Fruit fly (Drosophila melanogaster) whole organism, wandering third instar larva: ENCODE measurements around the gene Ddx1.
A peak's percentile ranks its signal among the peaks of the same experiment; 100 is the strongest.

Source experiments
- Abd-B ChIP-seq: fragments of >200 bp; optimal IDR thresholded peaks from 2 replicates; lab custom pipeline; 2017; ENCODE audit warnings: missing biosample characterization, missing genetic modification characterization
- CG32264 ChIP-seq: fragments of 200-800 bp; sonication (Bioruptor generic); optimal IDR thresholded peaks from 2 replicates; lab custom pipeline; 2016; ENCODE audit warnings: missing biosample characterization, missing genetic modification characterization
- CG9705 ChIP-seq: fragments of 200-800 bp; sonication (Bioruptor generic); optimal IDR thresholded peaks from 2 replicates; lab custom pipeline; 2018; ENCODE audit warnings: missing biosample characterization, mild to moderate bottlenecking, missing genetic modification characterization
- CrebA ChIP-seq: fragments of 200-800 bp; sonication (Bioruptor generic); optimal IDR thresholded peaks from 2 replicates; lab custom pipeline; 2016; ENCODE audit warnings: missing biosample characterization, mild to moderate bottlenecking, missing genetic modification characterization, borderline replicate concordance
- Dfd ChIP-seq: fragments of >200 bp; optimal IDR thresholded peaks from 2 replicates; lab custom pipeline; 2017; ENCODE audit warnings: missing biosample characterization, missing genetic modification characterization
- Dif ChIP-seq: fragments of 200-275, 200-300 bp; sonication (Bioruptor generic); optimal IDR thresholded peaks from 2 replicates; lab custom pipeline; 2018; ENCODE audit warnings: missing biosample characterization, missing genetic modification characterization; ENCODE audit not compliant: partially characterized antibody
- GATAd ChIP-seq: sonication (Bioruptor generic); optimal IDR thresholded peaks from 2 replicates; lab custom pipeline; 2016; ENCODE audit warnings: missing biosample characterization, missing genetic modification characterization
- HLH106 ChIP-seq: fragments of 200-800 bp; optimal IDR thresholded peaks from 3 replicates; lab custom pipeline; 2019; ENCODE audit warnings: missing biosample characterization, mild to moderate bottlenecking, missing genetic modification characterization, moderate library complexity
- Hnf4 ChIP-seq: fragments of 200-800 bp; sonication (Bioruptor generic); optimal IDR thresholded peaks from 2 replicates; lab custom pipeline; 2016; ENCODE audit warnings: missing biosample characterization, mild to moderate bottlenecking, missing genetic modification characterization
- Hr78 ChIP-seq: fragments of >200 bp; optimal IDR thresholded peaks from 2 replicates; lab custom pipeline; 2017; ENCODE audit warnings: missing biosample characterization, missing genetic modification characterization
- Hr83 ChIP-seq: fragments of 200-300 bp; sonication (Bioruptor generic); optimal IDR thresholded peaks from 2 replicates; lab custom pipeline; 2016; ENCODE audit warnings: missing biosample characterization, mild to moderate bottlenecking, missing genetic modification characterization, moderate library complexity; ENCODE audit not compliant: poor library complexity, severe bottlenecking
- Jra ChIP-seq: sonication (Bioruptor generic); optimal IDR thresholded peaks from 2 replicates; lab custom pipeline; 2016; ENCODE audit warnings: missing biosample characterization, missing genetic modification characterization
- Mio ChIP-seq: sonication (Bioruptor generic); optimal IDR thresholded peaks from 2 replicates; lab custom pipeline; 2016; ENCODE audit warnings: missing biosample characterization, missing genetic modification characterization
- Myc ChIP-seq: fragments of >200 bp; optimal IDR thresholded peaks from 2 replicates; lab custom pipeline; 2017
- N ChIP-seq: fragments of >200 bp; optimal IDR thresholded peaks from 2 replicates; lab custom pipeline; 2018; ENCODE audit warnings: missing biosample characterization, missing external identifiers, missing genetic modification characterization
- OdsH ChIP-seq: fragments of 200-800 bp; sonication (Bioruptor generic); optimal IDR thresholded peaks from 2 replicates; lab custom pipeline; 2016; ENCODE audit warnings: missing biosample characterization, mild to moderate bottlenecking, missing genetic modification characterization
- Rel ChIP-seq, 2 experiments: fragments of 200-800 bp; sonication (Bioruptor generic) in 1 of 2; optimal IDR thresholded peaks; 2 replicates in 1 of 2; 3 replicates in 1 of 2; lab custom pipeline; 2016 to 2019; ENCODE audit warnings: mild to moderate bottlenecking in 2 of 2, missing biosample characterization in 2 of 2, missing genetic modification characterization in 2 of 2, moderate library complexity in 1 of 2
- Sp1 ChIP-seq: fragments of 200-800 bp; sonication (Bioruptor generic); optimal IDR thresholded peaks from 3 replicates; lab custom pipeline; 2019; ENCODE audit warnings: missing biosample characterization, mild to moderate bottlenecking, missing genetic modification characterization, moderate library complexity
- Vsx2 ChIP-seq: fragments of 200-300, 225-300 bp; sonication (Bioruptor generic); optimal IDR thresholded peaks from 2 replicates; lab custom pipeline; 2018; ENCODE audit warnings: missing biosample characterization, missing genetic modification characterization; ENCODE audit not compliant: partially characterized antibody
- br ChIP-seq: fragments of 200-800 bp; sonication (Bioruptor generic); optimal IDR thresholded peaks from 2 replicates; lab custom pipeline; 2016; ENCODE audit warnings: missing biosample characterization, missing genetic modification characterization
- brk ChIP-seq: fragments of 200-800 bp; sonication (Bioruptor generic); optimal IDR thresholded peaks from 2 replicates; lab custom pipeline; 2016; ENCODE audit warnings: missing biosample characterization, mild to moderate bottlenecking, missing genetic modification characterization
- dl ChIP-seq, 2 experiments: fragments of 175-275, 200-275 bp in 1 of 2; fragments of 200-275 bp in 1 of 2; sonication (Bioruptor generic); optimal IDR thresholded peaks; lab custom pipeline; 2018; ENCODE audit warnings: mild to moderate bottlenecking in 2 of 2, missing biosample characterization in 2 of 2, missing genetic modification characterization in 2 of 2, moderate library complexity in 2 of 2; ENCODE audit not compliant: partially characterized antibody in 2 of 2, insufficient read depth in 1 of 2
- dmrt93B ChIP-seq: fragments of 200-800 bp; sonication (Bioruptor generic); optimal IDR thresholded peaks from 2 replicates; lab custom pipeline; 2018; ENCODE audit warnings: missing biosample characterization, mild to moderate bottlenecking, missing genetic modification characterization
- dsf ChIP-seq: sonication (Bioruptor generic); optimal IDR thresholded peaks from 2 replicates; lab custom pipeline; 2016; ENCODE audit warnings: missing biosample characterization, missing genetic modification characterization, borderline replicate concordance
- ey ChIP-seq: fragments of 200-800 bp; sonication (Bioruptor generic); optimal IDR thresholded peaks from 2 replicates; lab custom pipeline; 2016; ENCODE audit warnings: missing biosample characterization, missing genetic modification characterization
- foxo ChIP-seq, 2 experiments: fragments of 200-800 bp; sonication (Bioruptor generic); optimal IDR thresholded peaks; 2 replicates in 1 of 2; 3 replicates in 1 of 2; lab custom pipeline; 2016 to 2017; ENCODE audit warnings: missing biosample characterization in 2 of 2, missing genetic modification characterization in 2 of 2
- fru ChIP-seq: fragments of 200-800 bp; sonication (Bioruptor generic); optimal IDR thresholded peaks from 3 replicates; lab custom pipeline; 2016; ENCODE audit warnings: missing biosample characterization, mild to moderate bottlenecking, missing genetic modification characterization
- h ChIP-seq: fragments of 200-800 bp; sonication (Bioruptor generic); optimal IDR thresholded peaks from 3 replicates; lab custom pipeline; 2016; ENCODE audit warnings: missing biosample characterization, mild to moderate bottlenecking, missing genetic modification characterization
- jim ChIP-seq: fragments of 175-275, 200-325 bp; sonication (Bioruptor generic); optimal IDR thresholded peaks from 2 replicates; lab custom pipeline; 2016; ENCODE audit warnings: missing biosample characterization, mild to moderate bottlenecking, missing genetic modification characterization
- lola ChIP-seq: fragments of >200 bp; optimal IDR thresholded peaks from 2 replicates; lab custom pipeline; 2017; ENCODE audit warnings: missing biosample characterization, missing genetic modification characterization
- pan ChIP-seq: fragments of >200 bp; optimal IDR thresholded peaks from 2 replicates; lab custom pipeline; 2017
- psq ChIP-seq: fragments of 200-800 bp; sonication (Bioruptor generic); optimal IDR thresholded peaks from 3 replicates; lab custom pipeline; 2017; ENCODE audit warnings: missing biosample characterization, mild to moderate bottlenecking, missing genetic modification characterization, moderate library complexity
- rgr ChIP-seq: fragments of 200-800 bp; sonication (Bioruptor generic); optimal IDR thresholded peaks from 3 replicates; lab custom pipeline; 2016; ENCODE audit warnings: missing biosample characterization, mild to moderate bottlenecking, missing genetic modification characterization
- sage ChIP-seq: fragments of 200-800 bp; sonication (Bioruptor generic); optimal IDR thresholded peaks from 2 replicates; lab custom pipeline; 2016; ENCODE audit warnings: missing biosample characterization, mild to moderate bottlenecking, missing genetic modification characterization
- sv ChIP-seq: fragments of 200-800 bp; sonication (Bioruptor generic); optimal IDR thresholded peaks from 3 replicates; lab custom pipeline; 2016; ENCODE audit warnings: missing biosample characterization, missing genetic modification characterization
- tai ChIP-seq: sonication (Bioruptor generic); optimal IDR thresholded peaks from 2 replicates; lab custom pipeline; 2016; ENCODE audit warnings: missing biosample characterization, missing genetic modification characterization
- usp ChIP-seq: fragments of >200 bp; optimal IDR thresholded peaks from 2 replicates; lab custom pipeline; 2017; ENCODE audit warnings: missing biosample characterization, missing genetic modification characterization
- woc ChIP-seq: sonication (Bioruptor generic); optimal IDR thresholded peaks from 2 replicates; lab custom pipeline; 2016; ENCODE audit warnings: missing biosample characterization, mild to moderate bottlenecking, missing genetic modification characterization

Ddx1 gene

dm6 chr3L:22276614-22277013, 13.4 kb downstream of the Ddx1 start:
- TF ChIP-seq Dfd (GFP tag; lab: Kevin White, UChicago): no peak
- no peak for TF ChIP-seq brk (GFP tag; lab: Kevin White, UChicago)
- TF ChIP-seq OdsH (GFP tag; lab: Kevin White, UChicago): no peak
- TF ChIP-seq Hr83 (GFP tag; lab: Kevin White, UChicago): no peak
- no peak for TF ChIP-seq Dif (GFP tag; lab: Kevin White, UChicago)
- TF ChIP-seq Abd-B: no peak
- no peak for TF ChIP-seq lola (GFP tag; lab: Kevin White, UChicago)
- TF ChIP-seq GATAd (GFP tag; lab: Kevin White, UChicago): no peak
- no peak for TF ChIP-seq ey (GFP tag; lab: Kevin White, UChicago)
- TF ChIP-seq jim (GFP tag; lab: Kevin White, UChicago): no peak
- no peak for TF ChIP-seq CrebA (GFP tag; lab: Kevin White, UChicago)
- TF ChIP-seq dmrt93B: no peak
- TF ChIP-seq h (GFP tag; lab: Kevin White, UChicago): no peak
- no peak for TF ChIP-seq CG9705 (GFP tag; lab: Kevin White, UChicago)
- no peak for TF ChIP-seq psq (GFP tag; lab: Kevin White, UChicago)
- no peak for TF ChIP-seq Jra
- no peak for TF ChIP-seq Mio (GFP tag; lab: Kevin White, UChicago)

dm6 chr3L:22277186-22277585, 14.0 kb downstream of the Ddx1 start:
- TF ChIP-seq CG9705 (GFP tag; lab: Kevin White, UChicago) (no peak), brk (GFP tag; lab: Kevin White, UChicago) (no peak), sv (GFP tag; lab: Kevin White, UChicago) (peak; percentile 27), dsf (GFP tag; lab: Kevin White, UChicago) (no peak), Dfd (GFP tag; lab: Kevin White, UChicago) (no peak), foxo (GFP tag; optimal IDR thresholded peaks at IDR 0.05; lab: Kevin White, UChicago) (no peak), ey (GFP tag; lab: Kevin White, UChicago) (no peak)

- TF ChIP-seq h (GFP tag; lab: Kevin White, UChicago) (peak; percentile 82), Abd-B (no peak), rgr (GFP tag; lab: Kevin White, UChicago) (peak; percentile 92), CG9705 (GFP tag; lab: Kevin White, UChicago) (peak; percentile 74), GATAd (GFP tag; lab: Kevin White, UChicago) (peak; percentile 65), Hr83 (GFP tag; lab: Kevin White, UChicago) (peak; percentile 55), dl (GFP tag; optimal IDR thresholded peaks at IDR 0.05; lab: Kevin White, UChicago; ENCODE audit: insufficient read depth in 1 of 2, partially characterized antibody in 2 of 2) (no peak), br (GFP tag; lab: Kevin White, UChicago) (no peak), Sp1 (GFP tag; lab: Kevin White, UChicago) (peak; percentile 87), dsf (GFP tag; lab: Kevin White, UChicago) (peak; percentile 75), HLH106 (tag; lab: Kevin White, UChicago) (peak; percentile 86), brk (GFP tag; lab: Kevin White, UChicago) (no peak), tai (no peak), N (GFP tag; lab: Kevin White, UChicago) (no peak), lola (GFP tag; lab: Kevin White, UChicago) (no peak), sage (GFP tag; lab: Kevin White, UChicago) (peak; percentile 52), CrebA (GFP tag; lab: Kevin White, UChicago) (no peak), dmrt93B (no peak), CG32264 (GFP tag; lab: Kevin White, UChicago) (peak; percentile 39), Myc (lab: Kevin White, UChicago) (no peak), sv (GFP tag; lab: Kevin White, UChicago) (peak; percentile 79), Hnf4 (peak; percentile 89), Dif (GFP tag; lab: Kevin White, UChicago) (no peak), Vsx2 (no peak), Dfd (GFP tag; lab: Kevin White, UChicago) (no peak), ey (GFP tag; lab: Kevin White, UChicago) (peak; percentile 81), psq (GFP tag; lab: Kevin White, UChicago) (peak; percentile 84), Hr78 (GFP tag; lab: Kevin White, UChicago) (no peak), fru (GFP tag; lab: Kevin White, UChicago) (peak; percentile 84), jim (GFP tag; lab: Kevin White, UChicago) (no peak), Rel (GFP tag; optimal IDR thresholded peaks at IDR 0.05; lab: Kevin White, UChicago) (no peak), Rel (tag; optimal IDR thresholded peaks at IDR 0.05; lab: Kevin White, UChicago) (peak; percentile 44), Mio (GFP tag; lab: Kevin White, UChicago) (no peak), pan (no peak), OdsH (GFP tag; lab: Kevin White, UChicago) (peak; percentile 83), foxo (GFP tag; optimal IDR thresholded peaks at IDR 0.05; lab: Kevin White, UChicago) (peak in 1 of 2 experiments; percentile 91), Jra (peak; percentile 79), woc (GFP tag; lab: Kevin White, UChicago) (peak; percentile 52), usp (GFP tag; lab: Kevin White, UChicago) (no peak)
These were observed 25.0 kb downstream of the Ddx1 start, which contains the start of the genes Hem and IleRS for dm6 chr3L:22287994-22288766. TSS of gene Hem (minus strand) at chr3L:22288195. TSS of gene IleRS (plus strand) at chr3L:22288665.
